Worm (Caenorhabditis elegans): ENCODE data around the gene srz-63.

srz-63 gene

DNA sequence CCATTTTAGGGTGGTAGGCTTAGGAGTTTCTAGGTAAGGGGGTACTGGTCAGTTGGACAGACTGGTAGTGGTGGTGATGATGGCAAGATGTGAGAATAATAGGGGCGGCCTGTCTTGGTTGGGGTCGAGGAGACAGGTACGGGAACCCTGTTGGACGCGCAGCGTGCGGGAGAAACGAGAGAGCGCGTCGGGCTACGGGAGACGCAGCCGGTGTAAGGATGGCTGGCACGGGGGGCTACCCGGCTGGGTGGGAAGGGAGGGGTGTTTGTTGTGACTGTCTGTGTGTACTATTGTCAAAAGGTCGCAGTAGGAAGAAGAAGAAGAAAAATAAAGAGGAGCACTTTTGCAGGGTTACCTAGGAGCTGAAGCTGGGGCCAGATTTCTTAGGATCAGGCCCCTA lies 42.0 kb upstream of the srz-63 start:
- TF ChIP-seq ceh-16 (tag; optimal IDR thresholded peaks at IDR 0.05) (no peak), zag-1 (tag; optimal IDR thresholded peaks at IDR 0.05) (no peak), Y55F3AM.14 (GFP tag; optimal IDR thresholded peaks at IDR 0.05) (peak; percentile 52), dmd-4 (tag; optimal IDR thresholded peaks at IDR 0.05) (no peak)

DNA sequence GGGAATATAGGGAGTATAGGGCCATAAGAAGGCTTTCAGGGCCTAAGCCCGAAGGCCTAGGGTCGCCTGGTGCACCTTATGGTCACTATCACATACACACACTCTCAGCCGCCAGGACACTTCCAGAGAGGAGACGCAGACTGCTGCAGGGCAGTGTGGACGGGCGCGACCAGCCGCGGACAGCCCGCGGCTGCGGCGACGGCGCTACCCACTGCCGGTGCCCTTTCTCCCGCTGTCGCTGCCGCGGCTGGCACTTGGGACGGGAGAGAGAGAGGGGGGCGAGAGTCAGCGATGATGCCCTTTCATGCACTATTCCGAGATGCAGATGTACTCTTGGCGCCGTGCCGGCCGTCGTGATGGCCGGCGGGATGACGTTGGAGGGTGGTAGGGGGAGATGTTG lies 40.6 kb upstream of the srz-63 start:
- TF ChIP-seq lin-11 (tag; optimal IDR thresholded peaks at IDR 0.05) (peak; percentile 42), ztf-4 (tag; optimal IDR thresholded peaks at IDR 0.05) (no peak), ztf-1 (GFP tag; conservative IDR thresholded peaks at IDR 0.05) (no peak), gmeb-1 (tag; optimal IDR thresholded peaks at IDR 0.05) (no peak), ama-1 (optimal IDR thresholded peaks at IDR 0.05) (no peak), lsy-2 (tag; optimal IDR thresholded peaks at IDR 0.05) (peak in 1 of 2 experiments; percentile 54), mab-5 (tag; optimal IDR thresholded peaks at IDR 0.05) (no peak), unc-62 (GFP tag; optimal IDR thresholded peaks at IDR 0.05) (no peak), lin-39 (tag; optimal IDR thresholded peaks at IDR 0.05) (no peak), snpc-4 (tag; optimal IDR thresholded peaks at IDR 0.05) (no peak), nhr-21 (tag; optimal IDR thresholded peaks at IDR 0.05) (peak; percentile 69), zag-1 (tag; optimal IDR thresholded peaks at IDR 0.05) (peak; percentile 66), nhr-12 (tag; optimal IDR thresholded peaks at IDR 0.05) (no peak), nhr-237 (tag; optimal IDR thresholded peaks at IDR 0.05) (no peak), skn-1 (tag; optimal IDR thresholded peaks at IDR 0.05) (no peak), lin-13 (GFP tag; optimal IDR thresholded peaks at IDR 0.05) (peak; percentile 32), dmd-4 (tag; optimal IDR thresholded peaks at IDR 0.05) (no peak), mbf-1 (tag; optimal IDR thresholded peaks at IDR 0.05) (no peak), nhr-25 (tag; optimal IDR thresholded peaks at IDR 0.05) (peak; percentile 23), peb-1 (tag; optimal IDR thresholded peaks at IDR 0.05) (peak; percentile 97), R02D3.7 (tag; optimal IDR thresholded peaks at IDR 0.05) (no peak), fos-1 (tag; optimal IDR thresholded peaks at IDR 0.05) (peak; percentile 41), sma-9 (GFP tag; optimal IDR thresholded peaks at IDR 0.05) (peak; percentile 69), sma-9 (tag; optimal IDR thresholded peaks at IDR 0.05) (no peak), mdl-1 (tag; optimal IDR thresholded peaks at IDR 0.05) (peak; percentile 54 to 62), F13H6.1 (tag; optimal IDR thresholded peaks at IDR 0.05) (peak; percentile 93), unc-55 (GFP tag; optimal IDR thresholded peaks at IDR 0.05) (peak; percentile 49), Y55F3AM.14 (GFP tag; optimal IDR thresholded peaks at IDR 0.05) (peak; percentile 65), ceh-82 (tag; optimal IDR thresholded peaks at IDR 0.05) (no peak), sem-4 (tag; optimal IDR thresholded peaks at IDR 0.05) (peak; percentile 12), unc-39 (tag; optimal IDR thresholded peaks at IDR 0.05) (no peak), egl-27 (tag; optimal IDR thresholded peaks at IDR 0.05) (peak; percentile 66), sma-3 (GFP tag; optimal IDR thresholded peaks at IDR 0.05) (peak; percentile 69), nhr-10 (tag; optimal IDR thresholded peaks at IDR 0.05) (no peak), nhr-23 (tag; optimal IDR thresholded peaks at IDR 0.05) (no peak), nhr-129 (tag; optimal IDR thresholded peaks at IDR 0.05) (peak; percentile 15), elt-1 (tag; optimal IDR thresholded peaks at IDR 0.05) (no peak), nhr-11 (tag; optimal IDR thresholded peaks at IDR 0.05) (no peak), nhr-6 (tag; optimal IDR thresholded peaks at IDR 0.05) (no peak), C34F6.9 (tag; optimal IDR thresholded peaks at IDR 0.05) (peak; percentile 26), elt-3 (tag; optimal IDR thresholded peaks at IDR 0.05) (no peak), nhr-77 (tag; optimal IDR thresholded peaks at IDR 0.05) (no peak), ZK546.5 (tag; optimal IDR thresholded peaks at IDR 0.05) (no peak), alr-1 (tag; optimal IDR thresholded peaks at IDR 0.05) (no peak), crh-2 (tag; optimal IDR thresholded peaks at IDR 0.05) (no peak), ceh-16 (tag; optimal IDR thresholded peaks at IDR 0.05) (peak; percentile 55), aly-2 (tag; optimal IDR thresholded peaks at IDR 0.05) (no peak), blmp-1 (tag; optimal IDR thresholded peaks at IDR 0.05; ENCODE audit: insufficient read depth) (peak; percentile 20), ztf-11 (tag; optimal IDR thresholded peaks at IDR 0.05) (no peak)

All from whole organism, L2 larva.